Worm (Caenorhabditis elegans) whole organism, mixed stage, embryonic: ENCODE data around the gene fbxb-111.
A peak's percentile ranks its signal among the peaks of the same experiment; 100 is the strongest.

ENCODE experiments used
- bed-3 ChIP-seq: fragments of 200-800 bp; sonication (Bioruptor generic); optimal IDR thresholded peaks from 3 replicates; lab custom pipeline; 2018; ENCODE audit warnings: mild to moderate bottlenecking, missing genetic modification characterization, moderate library complexity, missing compliant biosample characterization
- blmp-1 ChIP-seq: fragments of 150-350 bp; optimal IDR thresholded peaks from 2 replicates; lab custom pipeline; 2014; ENCODE audit warnings: missing biosample characterization, missing genetic modification characterization
- ceh-39 ChIP-seq: fragments of 150-350 bp; optimal IDR thresholded peaks from 2 replicates; lab custom pipeline; 2014; ENCODE audit warnings: missing biosample characterization, missing genetic modification characterization
- ceh-43 ChIP-seq: fragments of 200-800 bp; sonication (Bioruptor generic); optimal IDR thresholded peaks from 2 replicates; lab custom pipeline; 2018; ENCODE audit warnings: mild to moderate bottlenecking, missing genetic modification characterization, moderate library complexity, missing compliant biosample characterization
- ceh-83 ChIP-seq: fragments of 200-800 bp; sonication (Bioruptor generic); optimal IDR thresholded peaks from 2 replicates; lab custom pipeline; 2018; ENCODE audit warnings: mild to moderate bottlenecking, missing genetic modification characterization, missing compliant biosample characterization
- ces-1 ChIP-seq: fragments of 150-350 bp; optimal IDR thresholded peaks from 2 replicates; lab custom pipeline; 2014; ENCODE audit warnings: missing biosample characterization, missing genetic modification reagents, missing genetic modification characterization
- cnd-1 ChIP-seq: fragments of 200-800 bp; sonication (Bioruptor generic); optimal IDR thresholded peaks from 2 replicates; lab custom pipeline; 2018; ENCODE audit warnings: mild to moderate bottlenecking, missing genetic modification characterization, missing compliant biosample characterization
- drap-1 ChIP-seq: fragments of 200-800 bp; sonication (Bioruptor generic); optimal IDR thresholded peaks from 3 replicates; lab custom pipeline; 2018; ENCODE audit warnings: mild to moderate bottlenecking, missing genetic modification characterization, missing compliant biosample characterization
- elt-1 ChIP-seq: sonication (generic microtip); optimal IDR thresholded peaks from 2 replicates; lab custom pipeline; 2017; ENCODE audit warnings: missing genetic modification characterization, mild to moderate bottlenecking, missing compliant biosample characterization, antibody characterized with exemption, moderate library complexity, borderline replicate concordance; ENCODE audit not compliant: insufficient read depth
- elt-3 ChIP-seq: fragments of 150-350 bp; optimal IDR thresholded peaks from 2 replicates; lab custom pipeline; 2014; ENCODE audit warnings: missing biosample characterization, missing genetic modification characterization
- flh-1 ChIP-seq: fragments of 200-800 bp; sonication (Bioruptor generic); optimal IDR thresholded peaks from 2 replicates; lab custom pipeline; 2018; ENCODE audit warnings: mild to moderate bottlenecking, missing genetic modification characterization, moderate library complexity, missing compliant biosample characterization
- hlh-1 ChIP-seq: fragments of 150-350 bp; optimal IDR thresholded peaks from 2 replicates; lab custom pipeline; 2014; ENCODE audit warnings: missing biosample characterization, missing genetic modification reagents, missing genetic modification characterization
- lin-13 ChIP-seq: fragments of 150-350 bp; optimal IDR thresholded peaks from 2 replicates; lab custom pipeline; 2014; ENCODE audit warnings: missing biosample characterization, missing genetic modification characterization
- lin-32 ChIP-seq: fragments of 200-800 bp; sonication (Bioruptor generic); optimal IDR thresholded peaks from 2 replicates; lab custom pipeline; 2018; ENCODE audit warnings: mild to moderate bottlenecking, missing genetic modification characterization, missing compliant biosample characterization
- lsy-2 ChIP-seq: fragments of 150-350 bp; optimal IDR thresholded peaks from 2 replicates; lab custom pipeline; 2014; ENCODE audit warnings: missing biosample characterization, missing genetic modification characterization
- mab-5 ChIP-seq: fragments of 150-350 bp; optimal IDR thresholded peaks from 2 replicates; lab custom pipeline; 2014; ENCODE audit warnings: missing biosample characterization, missing genetic modification characterization
- mep-1 ChIP-seq: fragments of 150-350 bp; optimal IDR thresholded peaks from 2 replicates; lab custom pipeline; 2017; ENCODE audit warnings: missing biosample characterization, missing genetic modification reagents, missing genetic modification characterization, inconsistent platforms
- mls-2 ChIP-seq: sonication (generic microtip); optimal IDR thresholded peaks from 2 replicates; lab custom pipeline; 2016; ENCODE audit warnings: mild to moderate bottlenecking, missing genetic modification characterization, moderate library complexity, missing compliant biosample characterization
- nhr-12 ChIP-seq: fragments of 150-350 bp; optimal IDR thresholded peaks from 2 replicates; lab custom pipeline; 2014; ENCODE audit warnings: missing biosample characterization, missing genetic modification characterization
- nhr-2 ChIP-seq: fragments of 150-350 bp; optimal IDR thresholded peaks from 2 replicates; lab custom pipeline; 2014; ENCODE audit warnings: missing biosample characterization, missing genetic modification characterization
- nhr-237 ChIP-seq: fragments of 150-350 bp; optimal IDR thresholded peaks from 2 replicates; lab custom pipeline; 2014; ENCODE audit warnings: missing biosample characterization, missing genetic modification characterization
- nhr-28 ChIP-seq: fragments of 150-350 bp; optimal IDR thresholded peaks from 2 replicates; lab custom pipeline; 2014; ENCODE audit warnings: missing biosample characterization, missing genetic modification characterization
- nhr-76 ChIP-seq: sonication (generic microtip); optimal IDR thresholded peaks from 2 replicates; lab custom pipeline; 2017; ENCODE audit warnings: missing biosample characterization, missing genetic modification characterization
- pha-4 ChIP-seq: fragments of 150-350 bp; optimal IDR thresholded peaks from 2 replicates; lab custom pipeline; 2018; ENCODE audit warnings: missing biosample characterization, missing genetic modification reagents, missing genetic modification characterization
- sem-2 ChIP-seq: fragments of 200-800 bp; sonication (Bioruptor generic); optimal IDR thresholded peaks from 2 replicates; lab custom pipeline; 2018; ENCODE audit warnings: mild to moderate bottlenecking, missing genetic modification characterization, missing compliant biosample characterization
- snpc-4 ChIP-seq: fragments of 150-350 bp; optimal IDR thresholded peaks from 2 replicates; lab custom pipeline; 2014; ENCODE audit warnings: missing biosample characterization, missing genetic modification characterization
- sptf-1 ChIP-seq: sonication (generic microtip); optimal IDR thresholded peaks from 2 replicates; lab custom pipeline; 2017; ENCODE audit warnings: mild to moderate bottlenecking, missing genetic modification characterization, moderate library complexity, missing compliant biosample characterization
- tbx-8 ChIP-seq: fragments of 200-800 bp; sonication (Bioruptor generic); optimal IDR thresholded peaks from 2 replicates; lab custom pipeline; 2018; ENCODE audit warnings: mild to moderate bottlenecking, missing genetic modification characterization, moderate library complexity, missing compliant biosample characterization
- unc-39 ChIP-seq: fragments of 150-350 bp; optimal IDR thresholded peaks from 2 replicates; lab custom pipeline; 2014; ENCODE audit warnings: missing biosample characterization, missing genetic modification characterization
- unc-62 ChIP-seq: fragments of 150-350 bp; optimal IDR thresholded peaks from 2 replicates; lab custom pipeline; 2014; ENCODE audit warnings: missing biosample characterization, missing genetic modification reagents, missing genetic modification characterization
- zip-8 ChIP-seq: fragments of 150-350 bp; optimal IDR thresholded peaks from 2 replicates; lab custom pipeline; 2014; ENCODE audit warnings: missing biosample characterization, missing genetic modification characterization

The fbxb-111 gene

ce11 chrII:2736156-2736728 lies 38.6 kb downstream of the fbxb-111 start, which contains the start of gene T05A8.8:
TSS of gene T05A8.8 (plus strand) at chrII:2736678.
- TF ChIP-seq sptf-1 (tag; lab: Kevin White, UChicago) (no peak), lsy-2 (tag; lab: Kevin White, UChicago) (no peak), nhr-28 (tag; lab: Kevin White, UChicago) (no peak), ceh-39 (tag; lab: Kevin White, UChicago) (no peak), tbx-8 (no peak), ceh-43 (GFP tag; lab: Kevin White, UChicago) (no peak), unc-62 (GFP tag; lab: Kevin White, UChicago) (no peak), nhr-237 (tag; lab: Kevin White, UChicago) (no peak), elt-3 (tag; lab: Kevin White, UChicago) (no peak), ces-1 (GFP tag; lab: Kevin White, UChicago) (no peak), mab-5 (tag; lab: Kevin White, UChicago) (no peak), bed-3 (GFP tag; lab: Kevin White, UChicago) (no peak)
- TF ChIP-seq, all 35 proteins: peak for 0

- TF ChIP-seq mls-2 (tag; lab: Kevin White, UChicago): no peak
- TF ChIP-seq pha-4 (tag; lab: Kevin White, UChicago): no peak
- TF ChIP-seq ceh-39 (tag; lab: Kevin White, UChicago): no peak
- no peak for TF ChIP-seq bed-3 (GFP tag; lab: Kevin White, UChicago)
- no peak for TF ChIP-seq nhr-28 (tag; lab: Kevin White, UChicago)
- no peak for TF ChIP-seq blmp-1
Observed at ce11 chrII:2735644-2736043, 39.2 kb downstream of the fbxb-111 start.

- TF ChIP-seq ces-1 (GFP tag; lab: Kevin White, UChicago) (no peak), nhr-28 (tag; lab: Kevin White, UChicago) (no peak), flh-1 (GFP tag; lab: Kevin White, UChicago) (no peak), unc-62 (GFP tag; lab: Kevin White, UChicago) (no peak), zip-8 (tag; lab: Kevin White, UChicago) (no peak), ceh-83 (GFP tag; lab: Kevin White, UChicago) (no peak), nhr-12 (tag; lab: Kevin White, UChicago) (no peak), elt-1 (tag; lab: Kevin White, UChicago) (no peak), nhr-2 (no peak), cnd-1 (tag; lab: Kevin White, UChicago) (no peak), hlh-1 (tag; lab: Kevin White, UChicago) (no peak), sptf-1 (tag; lab: Kevin White, UChicago) (no peak), unc-39 (tag; lab: Kevin White, UChicago) (no peak), sem-2 (GFP tag; lab: Kevin White, UChicago) (no peak), elt-3 (tag; lab: Kevin White, UChicago) (no peak), ceh-39 (tag; lab: Kevin White, UChicago) (no peak), nhr-76 (tag; lab: Kevin White, UChicago) (no peak)
Observed at ce11 chrII:2735192-2735591, 39.6 kb downstream of the fbxb-111 start, which contains the start of gene wdr-31. TSS of gene wdr-31 (minus strand) at chrII:2735292.

ce11 chrII:2734735-2735134 lies 40.1 kb downstream of the fbxb-111 start:
- TF ChIP-seq ceh-39 (tag; lab: Kevin White, UChicago) (no peak), mls-2 (tag; lab: Kevin White, UChicago) (no peak), ceh-83 (GFP tag; lab: Kevin White, UChicago) (no peak), lsy-2 (tag; lab: Kevin White, UChicago) (no peak), cnd-1 (tag; lab: Kevin White, UChicago) (no peak), zip-8 (tag; lab: Kevin White, UChicago) (no peak), unc-39 (tag; lab: Kevin White, UChicago) (no peak), elt-1 (tag; lab: Kevin White, UChicago) (no peak), mep-1 (tag; lab: Kevin White, UChicago) (peak; percentile 16), lin-13 (tag; lab: Kevin White, UChicago) (no peak), sptf-1 (tag; lab: Kevin White, UChicago) (peak; percentile 4), lin-32 (GFP tag; lab: Kevin White, UChicago) (no peak)

- TF ChIP-seq drap-1 (GFP tag; lab: Kevin White, UChicago) (no peak), bed-3 (GFP tag; lab: Kevin White, UChicago) (no peak), flh-1 (GFP tag; lab: Kevin White, UChicago) (no peak), unc-62 (GFP tag; lab: Kevin White, UChicago) (no peak), nhr-12 (tag; lab: Kevin White, UChicago) (no peak), nhr-28 (tag; lab: Kevin White, UChicago) (no peak), lin-13 (tag; lab: Kevin White, UChicago) (no peak), snpc-4 (tag; lab: Kevin White, UChicago) (no peak), ces-1 (GFP tag; lab: Kevin White, UChicago) (no peak), hlh-1 (tag; lab: Kevin White, UChicago) (no peak), lsy-2 (tag; lab: Kevin White, UChicago) (no peak)
Observed at ce11 chrII:2734266-2734665, 40.5 kb downstream of the fbxb-111 start.
